Worm (Caenorhabditis elegans) whole organism, L1 larva: Measurements from ENCODE around the gene rpl-5.

Source experiments
- C16A3.4 ChIP-seq: fragments of 150-350 bp; optimal IDR thresholded peaks from 2 replicates; lab custom pipeline; 2014; ENCODE audit warnings: missing biosample characterization, missing genetic modification characterization
- C34B4.2 ChIP-seq: sonication (generic microtip); optimal IDR thresholded peaks from 2 replicates; lab custom pipeline; 2017; ENCODE audit warnings: mild to moderate bottlenecking, missing genetic modification characterization, missing compliant biosample characterization
- F16B12.6 ChIP-seq: fragments of 150-350 bp; optimal IDR thresholded peaks from 2 replicates; lab custom pipeline; 2014; ENCODE audit warnings: missing biosample characterization, missing genetic modification characterization
- ama-1 ChIP-seq: fragments of 150-350 bp; optimal IDR thresholded peaks from 2 replicates; lab custom pipeline; 2014
- blmp-1 ChIP-seq: fragments of 150-350 bp; optimal IDR thresholded peaks from 2 replicates; lab custom pipeline; 2014; ENCODE audit warnings: missing biosample characterization, missing genetic modification characterization
- ceh-8 ChIP-seq: fragments of 200-800 bp; sonication (Bioruptor generic); optimal IDR thresholded peaks from 2 replicates; lab custom pipeline; 2018; ENCODE audit warnings: mild to moderate bottlenecking, missing genetic modification characterization, moderate library complexity, missing compliant biosample characterization
- ceh-88 ChIP-seq: fragments of 200-800 bp; sonication (Bioruptor generic); IDR thresholded peaks from 2 replicates; pipeline ENCODE4 v1.3.6; 2022; ENCODE audit warnings: missing genetic modification characterization, missing compliant biosample characterization
- ceh-90 ChIP-seq: sonication (generic microtip); optimal IDR thresholded peaks from 2 replicates; lab custom pipeline; 2016; ENCODE audit warnings: missing genetic modification characterization, missing compliant biosample characterization
- efl-1 ChIP-seq, 4 experiments: fragments of 150-350 bp; optimal IDR thresholded peaks in 3 of 4; peaks in 1 of 4; 1 replicate in 1 of 4; 2 replicates in 3 of 4; lab custom pipeline; 2014; ENCODE audit warnings: missing biosample characterization in 2 of 4, missing genetic modification characterization in 2 of 4, missing genetic modification reagents in 2 of 4
- efl-3 ChIP-seq: fragments of 200-800 bp; sonication (Bioruptor generic); optimal IDR thresholded peaks from 2 replicates; lab custom pipeline; 2018; ENCODE audit warnings: mild to moderate bottlenecking, missing genetic modification characterization, missing compliant biosample characterization
- egl-27 ChIP-seq, 2 experiments: fragments of 150-350 bp in 1 of 2; sonication (generic microtip); optimal IDR thresholded peaks; 3 replicates each; lab custom pipeline; 2017 to 2018; ENCODE audit warnings: missing biosample characterization in 2 of 2, missing genetic modification characterization in 2 of 2, missing genetic modification reagents in 2 of 2
- fkh-4 ChIP-seq: sonication (generic microtip); optimal IDR thresholded peaks from 2 replicates; lab custom pipeline; 2016; ENCODE audit warnings: missing compliant biosample characterization, missing genetic modification characterization, borderline replicate concordance
- fkh-8 ChIP-seq: sonication (generic microtip); optimal IDR thresholded peaks from 2 replicates; lab custom pipeline; 2016; ENCODE audit warnings: mild to moderate bottlenecking, missing genetic modification characterization, missing compliant biosample characterization
- grh-1 ChIP-seq: fragments of 200-800 bp; sonication (Bioruptor generic); IDR thresholded peaks from 2 replicates; pipeline ENCODE4 v1.3.6; 2022; ENCODE audit warnings: missing genetic modification reagents, missing genetic modification characterization, missing compliant biosample characterization
- hlh-17 ChIP-seq: fragments of 200-800 bp; sonication (Bioruptor generic); optimal IDR thresholded peaks from 2 replicates; lab custom pipeline; 2018; ENCODE audit warnings: missing genetic modification characterization, mild to moderate bottlenecking, missing compliant biosample characterization, moderate library complexity, borderline replicate concordance
- hlh-4 ChIP-seq: sonication (generic microtip); optimal IDR thresholded peaks from 2 replicates; lab custom pipeline; 2016; ENCODE audit warnings: mild to moderate bottlenecking, missing genetic modification characterization, missing compliant biosample characterization
- irx-1 ChIP-seq: sonication (generic microtip); optimal IDR thresholded peaks from 2 replicates; lab custom pipeline; 2016; ENCODE audit warnings: missing genetic modification characterization, missing compliant biosample characterization
- isw-1 ChIP-seq: fragments of 200-800 bp; sonication (Bioruptor generic); IDR thresholded peaks from 2 replicates; pipeline ENCODE4 v1.3.6; 2022; ENCODE audit warnings: missing genetic modification characterization, missing compliant biosample characterization
- jun-1 ChIP-seq: fragments of 150-350 bp; optimal IDR thresholded peaks from 2 replicates; lab custom pipeline; 2014; ENCODE audit warnings: missing biosample characterization, missing genetic modification reagents, missing genetic modification characterization
- lin-13 ChIP-seq: fragments of 150-350 bp; optimal IDR thresholded peaks from 2 replicates; lab custom pipeline; 2014; ENCODE audit warnings: missing biosample characterization, missing genetic modification reagents, missing genetic modification characterization
- lin-39 ChIP-seq: fragments of 150-350 bp; optimal IDR thresholded peaks from 2 replicates; lab custom pipeline; 2014; ENCODE audit warnings: missing biosample characterization, missing genetic modification reagents, missing genetic modification characterization
- lir-3 ChIP-seq: sonication (generic microtip); optimal IDR thresholded peaks from 2 replicates; lab custom pipeline; 2016; ENCODE audit warnings: mild to moderate bottlenecking, missing genetic modification characterization, moderate library complexity, missing compliant biosample characterization; ENCODE audit not compliant: poor library complexity
- mab-9 ChIP-seq: fragments of 200-800 bp; sonication (Bioruptor generic); IDR thresholded peaks from 2 replicates; pipeline ENCODE4 v1.3.6; 2022; ENCODE audit warnings: missing genetic modification reagents, missing genetic modification characterization, missing compliant biosample characterization
- mef-2 ChIP-seq: fragments of 150-350 bp; optimal IDR thresholded peaks from 2 replicates; lab custom pipeline; 2014; ENCODE audit warnings: missing biosample characterization, missing genetic modification characterization
- mep-1 ChIP-seq: fragments of 150-350 bp; optimal IDR thresholded peaks from 2 replicates; lab custom pipeline; 2014; ENCODE audit warnings: missing biosample characterization, missing genetic modification characterization
- nhr-11 ChIP-seq: fragments of 150-350 bp; optimal IDR thresholded peaks from 2 replicates; lab custom pipeline; 2014; ENCODE audit warnings: missing biosample characterization, missing genetic modification characterization
- nhr-20 ChIP-seq: sonication (generic microtip); optimal IDR thresholded peaks from 2 replicates; lab custom pipeline; 2016; ENCODE audit warnings: mild to moderate bottlenecking, missing genetic modification characterization, missing compliant biosample characterization
- nhr-237 ChIP-seq: fragments of 150-350 bp; optimal IDR thresholded peaks from 2 replicates; lab custom pipeline; 2014; ENCODE audit warnings: missing biosample characterization, missing genetic modification characterization
- nhr-71 ChIP-seq: sonication (generic microtip); optimal IDR thresholded peaks from 2 replicates; lab custom pipeline; 2016; ENCODE audit warnings: mild to moderate bottlenecking, missing genetic modification characterization, moderate library complexity, missing compliant biosample characterization
- nhr-76 ChIP-seq: sonication (generic microtip); optimal IDR thresholded peaks from 2 replicates; lab custom pipeline; 2017; ENCODE audit warnings: missing biosample characterization, missing genetic modification characterization
- nhr-77 ChIP-seq: fragments of 150-350 bp; optimal IDR thresholded peaks from 2 replicates; lab custom pipeline; 2014; ENCODE audit warnings: missing biosample characterization, missing genetic modification characterization
- nhr-84 ChIP-seq: sonication (generic microtip); optimal IDR thresholded peaks from 2 replicates; lab custom pipeline; 2017; ENCODE audit warnings: missing biosample characterization, missing genetic modification characterization
- nhr-85 ChIP-seq: sonication (generic microtip); peaks from one replicate; lab custom pipeline; 2016; ENCODE audit warnings: missing genetic modification characterization, inconsistent platforms, missing compliant biosample characterization
- rnt-1 ChIP-seq: sonication (generic microtip); optimal IDR thresholded peaks from 2 replicates; lab custom pipeline; 2016; ENCODE audit warnings: mild to moderate bottlenecking, missing genetic modification characterization, moderate library complexity, missing compliant biosample characterization
- snpc-4 ChIP-seq: fragments of 150-350 bp; optimal IDR thresholded peaks from 2 replicates; lab custom pipeline; 2014; ENCODE audit warnings: missing biosample characterization, missing genetic modification characterization
- snu-23 ChIP-seq: sonication (generic microtip); optimal IDR thresholded peaks from 2 replicates; lab custom pipeline; 2016; ENCODE audit warnings: missing genetic modification characterization, missing compliant biosample characterization
- sox-4 ChIP-seq: sonication (generic microtip); optimal IDR thresholded peaks from 2 replicates; lab custom pipeline; 2016; ENCODE audit warnings: missing genetic modification characterization, missing compliant biosample characterization
- unc-62 ChIP-seq: fragments of 150-350 bp; optimal IDR thresholded peaks from 2 replicates; lab custom pipeline; 2014; ENCODE audit warnings: missing biosample characterization, missing genetic modification reagents, missing genetic modification characterization

The rpl-5 gene

DNA sequence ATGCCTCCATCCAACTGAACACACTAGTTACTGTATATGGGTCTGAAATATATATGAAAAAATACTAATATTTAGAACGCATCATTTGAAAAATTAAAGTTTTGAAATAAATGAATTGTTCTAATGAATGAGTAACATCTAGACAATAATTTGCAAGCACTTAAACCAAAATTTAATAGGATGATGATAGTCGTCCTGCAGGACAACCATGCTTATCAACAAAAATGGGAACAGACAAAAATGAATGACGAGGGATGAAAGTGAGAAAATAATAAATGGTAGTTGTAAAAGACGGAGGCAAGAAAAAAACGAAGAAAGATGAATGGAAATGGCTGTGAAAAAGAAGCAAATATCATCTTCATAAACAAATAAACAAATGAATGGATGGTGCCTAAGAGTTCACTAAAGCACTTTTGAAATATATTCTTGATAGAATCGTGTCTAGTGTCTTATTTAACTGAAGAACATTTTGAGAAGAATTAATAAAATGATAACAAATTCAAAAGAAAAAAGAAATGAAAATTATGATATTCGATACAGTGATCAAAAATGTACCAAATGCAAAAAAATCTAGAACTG lies 38.5 kb upstream of the rpl-5 start, which contains the start of gene gldi-7:
Gene gldi-7 (minus strand): TSS at position 42 of the 579 bp plus-strand sequence.
- TF ChIP-seq nhr-71 (no peak), blmp-1 (tag; lab: Kevin White, UChicago) (peak; percentile 11), efl-1 (optimal IDR thresholded peaks at IDR 0.05; lab: Kevin White, UChicago) (no peak), efl-1 (GFP tag; optimal IDR thresholded peaks at IDR 0.05 in 1 of 2; lab: Kevin White, UChicago) (peak in 1 of 2 experiments; percentile 54)

DNA sequence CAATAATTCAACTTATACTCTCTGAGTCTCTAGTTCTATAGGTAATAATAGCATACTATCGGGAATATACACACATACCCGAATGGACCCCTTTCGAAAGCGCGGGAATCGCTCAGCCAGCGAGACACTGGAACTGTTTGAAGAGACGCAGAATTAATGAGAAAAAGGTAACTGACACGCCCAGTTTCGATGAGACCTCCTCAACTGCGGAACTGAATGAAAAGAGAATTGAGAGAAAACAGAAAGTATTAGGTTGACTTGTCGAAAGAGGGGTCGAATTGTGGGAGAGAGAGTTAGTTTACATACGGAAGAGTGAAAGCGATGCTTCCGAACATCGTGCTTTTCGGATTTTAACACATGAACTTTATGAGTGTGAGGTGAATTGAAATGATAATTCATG lies 37.7 kb upstream of the rpl-5 start:
- TF ChIP-seq rnt-1 (tag; lab: Kevin White, UChicago) = peak; percentile 6
- TF ChIP-seq nhr-85 (tag; lab: Kevin White, UChicago) = peak; percentile 8
- no peak for TF ChIP-seq hlh-4 (tag; lab: Kevin White, UChicago)
- TF ChIP-seq ama-1 (lab: Kevin White, UChicago) = no peak
- TF ChIP-seq lin-39 = no peak
- TF ChIP-seq nhr-76 = no peak
- no peak for TF ChIP-seq nhr-77 (tag; lab: Kevin White, UChicago)
- TF ChIP-seq fkh-8 (tag; lab: Kevin White, UChicago) = no peak
- no peak for TF ChIP-seq efl-3 (GFP tag; lab: Kevin White, UChicago)
- TF ChIP-seq nhr-237 = no peak
- TF ChIP-seq ceh-8 (GFP tag; lab: Kevin White, UChicago) = no peak
- TF ChIP-seq mab-9 (GFP tag; lab: Robert Waterston, UW) = no peak
- TF ChIP-seq snpc-4 (tag; lab: Kevin White, UChicago) = no peak
- peak; percentile 11 for TF ChIP-seq snu-23
- TF ChIP-seq jun-1 (tag; lab: Kevin White, UChicago) = no peak
- TF ChIP-seq mef-2 (tag; lab: Kevin White, UChicago) = no peak
- no peak for TF ChIP-seq lin-13 (GFP tag; lab: Kevin White, UChicago)
- TF ChIP-seq ceh-90 = no peak
- TF ChIP-seq nhr-20 (tag; lab: Kevin White, UChicago) = no peak
- no peak for TF ChIP-seq efl-1 (optimal IDR thresholded peaks at IDR 0.05; lab: Kevin White, UChicago)
- TF ChIP-seq efl-1 (GFP tag; optimal IDR thresholded peaks at IDR 0.05 in 1 of 2; lab: Kevin White, UChicago) = peak in 1 of 2 experiments; percentile 31
- TF ChIP-seq blmp-1 (tag; lab: Kevin White, UChicago) = peak; percentile 98
- no peak for TF ChIP-seq sox-4

ce11 chrII:8536060-8536459 lies 33.7 kb upstream of the rpl-5 start, which contains the start of gene W01C9.2:
Gene W01C9.2 (plus strand): TSS chrII:8536360.
- TF ChIP-seq rnt-1 (tag; lab: Kevin White, UChicago) (no peak), C16A3.4 (tag; lab: Kevin White, UChicago) (no peak), nhr-84 (tag; lab: Kevin White, UChicago) (no peak), lir-3 (tag; lab: Kevin White, UChicago) (no peak), egl-27 (tag; optimal IDR thresholded peaks at IDR 0.05; lab: Kevin White, UChicago) (no peak), nhr-85 (tag; lab: Kevin White, UChicago) (no peak), irx-1 (tag; lab: Kevin White, UChicago) (no peak), F16B12.6 (tag; lab: Kevin White, UChicago) (no peak), ceh-88 (no peak), C34B4.2 (no peak), isw-1 (GFP tag; lab: Robert Waterston, UW) (no peak), efl-1 (optimal IDR thresholded peaks at IDR 0.05; lab: Kevin White, UChicago) (no peak), efl-1 (GFP tag; optimal IDR thresholded peaks at IDR 0.05 in 1 of 2; lab: Kevin White, UChicago) (no peak), mep-1 (tag; lab: Kevin White, UChicago) (no peak), unc-62 (GFP tag; lab: Kevin White, UChicago) (no peak), grh-1 (no peak), hlh-17 (GFP tag; lab: Kevin White, UChicago) (no peak), nhr-11 (no peak), fkh-4 (no peak), ama-1 (lab: Kevin White, UChicago) (no peak)
